Worm (Caenorhabditis elegans) whole organism, young adult: Measurements from ENCODE around the gene cth-1.

Experiments
- F23B12.7 ChIP-seq: sonication (generic microtip); optimal IDR thresholded peaks from 2 replicates; lab custom pipeline; 2017; ENCODE audit warnings: missing genetic modification characterization, mild to moderate bottlenecking, missing compliant biosample characterization, antibody characterized with exemption, moderate library complexity; ENCODE audit not compliant: insufficient read depth
- T07F8.4 ChIP-seq: sonication (generic microtip); optimal IDR thresholded peaks from 2 replicates; lab custom pipeline; 2016; ENCODE audit warnings: mild to moderate bottlenecking, missing genetic modification characterization, moderate library complexity, missing compliant biosample characterization
- Y53G8AR.9 ChIP-seq: fragments of 200-800 bp; sonication (Bioruptor generic); conservative IDR thresholded peaks from 2 replicates; pipeline ENCODE4 v1.3.6; 2022; ENCODE audit warnings: missing genetic modification reagents, missing genetic modification characterization, missing compliant biosample characterization
- efl-1 ChIP-seq: fragments of 150-350 bp; optimal IDR thresholded peaks from 2 replicates; lab custom pipeline; 2014; ENCODE audit warnings: missing biosample characterization, missing genetic modification reagents, missing genetic modification characterization
- egl-18 ChIP-seq: fragments of 200-800 bp; sonication (Bioruptor generic); IDR thresholded peaks from 2 replicates; pipeline ENCODE4 v1.3.6; 2022; ENCODE audit warnings: missing genetic modification reagents, missing genetic modification characterization, missing compliant biosample characterization
- him-1 ChIP-seq: sonication (generic microtip); optimal IDR thresholded peaks from 2 replicates; lab custom pipeline; 2016; ENCODE audit warnings: missing genotype, missing genetic modification reagents, missing genetic modification characterization, missing compliant biosample characterization
- hlh-26 ChIP-seq: fragments of 200-800 bp; sonication (Bioruptor generic); conservative IDR thresholded peaks from 2 replicates; pipeline ENCODE4 v1.3.6; 2022; ENCODE audit warnings: missing genetic modification reagents, missing genetic modification characterization, missing compliant biosample characterization
- mes-4 ChIP-seq: sonication (generic microtip); optimal IDR thresholded peaks from 2 replicates; lab custom pipeline; 2016; ENCODE audit warnings: missing genotype, missing genetic modification characterization, missing compliant biosample characterization
- nfya-1 ChIP-seq: sonication (generic microtip); optimal IDR thresholded peaks from 2 replicates; lab custom pipeline; 2017; ENCODE audit warnings: antibody characterized with exemption, missing compliant biosample characterization, missing genetic modification characterization, borderline replicate concordance; ENCODE audit not compliant: insufficient read depth
- pbrm-1 ChIP-seq: fragments of 200-800 bp; sonication (Bioruptor generic); IDR thresholded peaks from 2 replicates; pipeline ENCODE4 v1.3.6; 2022; ENCODE audit warnings: missing genetic modification reagents, missing genetic modification characterization, missing compliant biosample characterization
- tlf-1 ChIP-seq: fragments of 200-800 bp; sonication (Bioruptor generic); optimal IDR thresholded peaks from 2 replicates; lab custom pipeline; 2018; ENCODE audit warnings: mild to moderate bottlenecking, missing genetic modification characterization, missing compliant biosample characterization
- unc-62 ChIP-seq: fragments of 150-350 bp; optimal IDR thresholded peaks from 2 replicates; lab custom pipeline; 2014; ENCODE audit warnings: missing biosample characterization, missing genetic modification reagents, missing genetic modification characterization

- TF ChIP-seq efl-1 (GFP tag; lab: Kevin White, UChicago): no peak
- TF ChIP-seq F23B12.7: no peak
- no peak for TF ChIP-seq pbrm-1 (GFP tag; lab: Robert Waterston, UW)
- no peak for TF ChIP-seq egl-18 (GFP tag; lab: Robert Waterston, UW)
- TF ChIP-seq unc-62: no peak
- TF ChIP-seq him-1: no peak
- TF ChIP-seq nfya-1 (tag; lab: Kevin White, UChicago): no peak
- TF ChIP-seq hlh-26: no peak
- no peak for TF ChIP-seq mes-4 (tag; lab: Kevin White, UChicago)
- no peak for TF ChIP-seq tlf-1
- TF ChIP-seq T07F8.4 (tag; lab: Kevin White, UChicago): no peak
- TF ChIP-seq Y53G8AR.9 (GFP tag; lab: Robert Waterston, UW): no peak
Observed at ce11 chrV:16141071-16141470, 40.6 kb downstream of the cth-1 start, which contains the start of gene clc-32.
